Worm (Caenorhabditis elegans): Measurements from ENCODE around the gene F09G8.5.

ce11 chrIII:8275871-8276270, 21.1 kb downstream of the F09G8.5 start, which contains the start of gene clec-160:
- TF ChIP-seq fos-1 (tag; optimal IDR thresholded peaks at IDR 0.05), result no peak
- no peak for TF ChIP-seq egl-27 (tag; optimal IDR thresholded peaks at IDR 0.05)
- TF ChIP-seq pqm-1 (tag; optimal IDR thresholded peaks at IDR 0.05), result no peak
- no peak for TF ChIP-seq dpl-1 (GFP tag; optimal IDR thresholded peaks at IDR 0.05)
- no peak for TF ChIP-seq ama-1 (optimal IDR thresholded peaks at IDR 0.05)

All from whole organism, L1 larva.